Worm (Caenorhabditis elegans) whole organism, L1 larva: ENCODE data around the gene srh-290.

Source experiments
- ama-1 ChIP-seq: fragments of 150-350 bp; optimal IDR thresholded peaks from 2 replicates; lab custom pipeline; 2014
- egl-27 ChIP-seq, 2 experiments: fragments of 150-350 bp in 1 of 2; sonication (generic microtip); optimal IDR thresholded peaks; 3 replicates each; lab custom pipeline; 2017 to 2018; ENCODE audit warnings: missing biosample characterization in 2 of 2, missing genetic modification characterization in 2 of 2, missing genetic modification reagents in 2 of 2
- nhr-237 ChIP-seq: fragments of 150-350 bp; optimal IDR thresholded peaks from 2 replicates; lab custom pipeline; 2014; ENCODE audit warnings: missing biosample characterization, missing genetic modification characterization
- skn-1 ChIP-seq: fragments of 150-350 bp; optimal IDR thresholded peaks from 2 replicates; lab custom pipeline; 2014; ENCODE audit warnings: missing biosample characterization, missing genetic modification characterization
- sptf-1 ChIP-seq: fragments of 150-350 bp; optimal IDR thresholded peaks from 2 replicates; lab custom pipeline; 2014; ENCODE audit warnings: missing biosample characterization, missing genetic modification characterization
- zag-1 ChIP-seq: fragments of 150-350 bp; optimal IDR thresholded peaks from 2 replicates; lab custom pipeline; 2014; ENCODE audit warnings: missing biosample characterization, missing genetic modification characterization
- zip-4 ChIP-seq: fragments of 200-800 bp; sonication (Bioruptor generic); optimal IDR thresholded peaks from 2 replicates; lab custom pipeline; 2018; ENCODE audit warnings: mild to moderate bottlenecking, missing genetic modification characterization, moderate library complexity, missing compliant biosample characterization
- ztf-11 ChIP-seq, 2 experiments: sonication (generic microtip); optimal IDR thresholded peaks; 2 replicates each; lab custom pipeline; 2016 to 2017; ENCODE audit warnings: missing genetic modification characterization in 2 of 2, missing biosample characterization in 1 of 2, missing compliant biosample characterization in 1 of 2

ce11 chrV:17831350-17831749 is 41.1 kb downstream of the srh-290 start, which contains the start of gene srh-303:
- TF ChIP-seq skn-1 (tag; lab: Kevin White, UChicago) (no peak), zag-1 (tag; lab: Kevin White, UChicago) (no peak), ztf-11 (tag; optimal IDR thresholded peaks at IDR 0.05; lab: Kevin White, UChicago) (no peak), nhr-237 (tag; lab: Kevin White, UChicago) (no peak), sptf-1 (tag; lab: Kevin White, UChicago) (no peak), egl-27 (tag; optimal IDR thresholded peaks at IDR 0.05; lab: Kevin White, UChicago) (no peak), zip-4 (no peak), ama-1 (no peak)
